Worm (Caenorhabditis elegans): ENCODE measurements around the gene sas-7.

- TF ChIP-seq him-1 (tag; optimal IDR thresholded peaks at IDR 0.05) (no peak), dao-5 (tag; optimal IDR thresholded peaks at IDR 0.05) (no peak), W03F9.2 (tag; optimal IDR thresholded peaks at IDR 0.05) (no peak)
Measured at ce11 chrIII:10355382-10355781, 34.6 kb downstream of the sas-7 start, which contains the start of gene spp-1.
